Worm (Caenorhabditis elegans): ENCODE measurements around the gene W02C12.2.

The W02C12.2 gene

ce11 chrIV:4014341-4014826 is 6.6 kb upstream of the W02C12.2 start (continued):
- TF ChIP-seq F44E2.7 (GFP tag; IDR thresholded peaks at IDR 0.05) (0 out of 2 replicates have a peak, but pooled peaks have one; percentile 39), nhr-77 (tag; optimal IDR thresholded peaks at IDR 0.05) (peak; percentile 46), Y48G9A.11 (GFP tag; IDR thresholded peaks at IDR 0.05) (peak; percentile 57; the same call in 1 of the 2 replicates), spr-1 (tag; optimal IDR thresholded peaks at IDR 0.05) (no peak), ztf-11 (tag; optimal IDR thresholded peaks at IDR 0.05) (no peak), lin-39 (tag; optimal IDR thresholded peaks at IDR 0.05) (no peak), Y5F2A.4 (GFP tag; optimal IDR thresholded peaks at IDR 0.05) (no peak), sdz-12 (GFP tag; optimal IDR thresholded peaks at IDR 0.05) (no peak), daf-16 (GFP tag; optimal IDR thresholded peaks at IDR 0.05) (no peak), daf-16 (tag; optimal IDR thresholded peaks at IDR 0.05) (no peak), tra-1 (GFP tag; IDR thresholded peaks at IDR 0.05) (no peak), fkh-10 (GFP tag; optimal IDR thresholded peaks at IDR 0.05) (no peak), cey-2 (tag; optimal IDR thresholded peaks at IDR 0.05; ENCODE audit: borderline replicate concordance, insufficient read depth) (no peak)

- TF ChIP-seq madf-5 (GFP tag; IDR thresholded peaks at IDR 0.05) (no peak), snpc-1.2 (GFP tag; IDR thresholded peaks at IDR 0.05) (no peak), egl-43 (GFP tag; IDR thresholded peaks at IDR 0.05) (peak; percentile 10; the same call in 1 of the 2 replicates), dve-1 (tag; optimal IDR thresholded peaks at IDR 0.05; ENCODE audit: insufficient read depth) (no peak), nhr-10 (tag; optimal IDR thresholded peaks at IDR 0.05) (no peak), nhr-6 (tag; optimal IDR thresholded peaks at IDR 0.05) (no peak), nhr-77 (tag; optimal IDR thresholded peaks at IDR 0.05) (no peak), F37D6.2 (tag; optimal IDR thresholded peaks at IDR 0.05) (no peak), aha-1 (tag) (no peak), set-16 (GFP tag; IDR thresholded peaks at IDR 0.05) (peak; percentile 67), nhr-11 (tag; optimal IDR thresholded peaks at IDR 0.05) (no peak), unc-39 (tag; optimal IDR thresholded peaks at IDR 0.05) (no peak), Y105C5A.15 (GFP tag; IDR thresholded peaks at IDR 0.05) (no peak), pha-4 (GFP tag; IDR thresholded peaks at IDR 0.05) (no peak), pha-4 (tag; optimal IDR thresholded peaks at IDR 0.05) (no peak), saeg-2 (GFP tag; IDR thresholded peaks at IDR 0.05) (no peak)
These were observed 5.8 kb upstream of the W02C12.2 start for ce11 chrIV:4013621-4014020.

DNA sequence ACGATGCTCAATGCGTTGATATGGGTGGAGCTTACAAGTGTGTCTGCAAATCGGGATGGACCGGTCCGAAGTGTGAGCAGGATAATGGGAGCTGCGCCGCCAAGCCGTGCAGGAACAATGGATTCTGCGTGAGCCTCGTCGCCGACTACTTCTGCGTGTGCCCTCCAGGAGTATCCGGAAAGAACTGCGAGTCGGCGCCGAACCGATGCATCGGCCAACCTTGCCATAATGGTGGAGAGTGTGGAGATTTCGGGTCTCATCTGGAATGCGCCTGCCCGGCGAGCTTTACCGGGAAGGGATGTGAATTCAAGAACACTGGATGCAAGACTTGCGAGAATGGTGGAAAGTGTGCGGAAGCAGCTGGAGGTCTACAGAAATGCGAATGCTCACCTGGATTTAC is 2.1 kb upstream of the W02C12.2 start:
- no peak for TF ChIP-seq lin-39 (tag; optimal IDR thresholded peaks at IDR 0.05)
- TF ChIP-seq hlh-30 (tag; optimal IDR thresholded peaks at IDR 0.05; ENCODE audit: insufficient read depth), result no peak
- peak in 1 of 2 experiments; percentile 7 for TF ChIP-seq unc-62 (GFP tag; optimal IDR thresholded peaks at IDR 0.05 in 1 of 2)
- TF ChIP-seq unc-62 (tag; optimal IDR thresholded peaks at IDR 0.05), result no peak
- TF ChIP-seq ctbp-1 (GFP tag; IDR thresholded peaks at IDR 0.05), result no peak
- peak; percentile 75 for TF ChIP-seq set-16 (GFP tag; IDR thresholded peaks at IDR 0.05)

- TF ChIP-seq lin-29 (GFP tag; IDR thresholded peaks at IDR 0.05) (no peak), daf-16 (GFP tag; optimal IDR thresholded peaks at IDR 0.05) (no peak), daf-16 (tag; optimal IDR thresholded peaks at IDR 0.05) (peak; percentile 63), madf-5 (GFP tag; IDR thresholded peaks at IDR 0.05) (no peak), hlh-30 (tag; optimal IDR thresholded peaks at IDR 0.05; ENCODE audit: insufficient read depth) (no peak), nhr-48 (tag; optimal IDR thresholded peaks at IDR 0.05) (no peak), ceh-20 (GFP tag; IDR thresholded peaks at IDR 0.05) (no peak), Y75B8A.6 (GFP tag; IDR thresholded peaks at IDR 0.05) (no peak), mxl-2 (GFP tag; conservative IDR thresholded peaks at IDR 0.05) (no peak), nhr-77 (tag; optimal IDR thresholded peaks at IDR 0.05) (peak; percentile 15), madf-9 (GFP tag; conservative IDR thresholded peaks at IDR 0.05) (no peak), unc-62 (GFP tag; optimal IDR thresholded peaks at IDR 0.05 in 1 of 2) (peak in 1 of 2 experiments; percentile 73), unc-62 (tag; optimal IDR thresholded peaks at IDR 0.05) (no peak), arid-1 (GFP tag; conservative IDR thresholded peaks at IDR 0.05) (no peak), nhr-76 (tag; optimal IDR thresholded peaks at IDR 0.05) (no peak), F44E2.7 (GFP tag; IDR thresholded peaks at IDR 0.05) (no peak), zag-1 (tag; optimal IDR thresholded peaks at IDR 0.05) (no peak), lin-15B (tag; optimal IDR thresholded peaks at IDR 0.05) (no peak), R02D3.7 (tag; optimal IDR thresholded peaks at IDR 0.05) (no peak), pqm-1 (tag; optimal IDR thresholded peaks at IDR 0.05) (peak; percentile 0), nhr-28 (tag; optimal IDR thresholded peaks at IDR 0.05) (peak; percentile 65)
These were observed 667 bp upstream of the W02C12.2 start for ce11 chrIV:4008440-4008839.
